Fruit fly (Drosophila melanogaster): Measurements from ENCODE around the gene Nepl11.
A peak's percentile ranks its signal among the peaks of the same experiment; 100 is the strongest.

The Nepl11 gene

dm6 chr3R:4307664-4308416 is 13.2 kb upstream of the Nepl11 start, which contains the start of gene MP1 (continued):
- no peak for TF ChIP-seq CG32006 (GFP tag; optimal IDR thresholded peaks at IDR 0.05)
- TF ChIP-seq CG7368 (GFP tag; optimal IDR thresholded peaks at IDR 0.05): no peak
- no peak for TF ChIP-seq CG16779 (tag; optimal IDR thresholded peaks at IDR 0.05)
- no peak for TF ChIP-seq CG3919 (GFP tag; optimal IDR thresholded peaks at IDR 0.05)
- TF ChIP-seq Eip78C (GFP tag): peak; percentile 77
- peak; percentile 1 for TF ChIP-seq topi (GFP tag; optimal IDR thresholded peaks at IDR 0.05)
- TF ChIP-seq CG31627 (GFP tag; optimal IDR thresholded peaks at IDR 0.05): no peak
- TF ChIP-seq Lpt (GFP tag; optimal IDR thresholded peaks at IDR 0.05): no peak
- TF ChIP-seq CG11762 (GFP tag; optimal IDR thresholded peaks at IDR 0.05; ENCODE audit: insufficient read depth): no peak
- TF ChIP-seq esn (GFP tag; optimal IDR thresholded peaks at IDR 0.05): peak; percentile 23
- no peak for TF ChIP-seq dac (GFP tag; optimal IDR thresholded peaks at IDR 0.05)
- peak; percentile 16 for TF ChIP-seq Sox14 (GFP tag; optimal IDR thresholded peaks at IDR 0.05)
- no peak for TF ChIP-seq CG10631 (GFP tag; optimal IDR thresholded peaks at IDR 0.05)

- no peak for TF ChIP-seq Ets21C (GFP tag; optimal IDR thresholded peaks at IDR 0.05)
- peak; percentile 57 for TF ChIP-seq vri (GFP tag; optimal IDR thresholded peaks at IDR 0.05)
- TF ChIP-seq svp (GFP tag): peak; percentile 64
- TF ChIP-seq Eip78C (GFP tag): peak; percentile 9
- TF ChIP-seq topi (GFP tag; optimal IDR thresholded peaks at IDR 0.05): no peak
Measured at dm6 chr3R:4301485-4301884, 6.8 kb upstream of the Nepl11 start.

dm6 chr3R:4292185-4292584 is 2.5 kb downstream of the Nepl11 start:
- TF ChIP-seq Gug (GFP tag; IDR thresholded peaks at IDR 0.05) (no peak), CG8632 (GFP tag; optimal IDR thresholded peaks at IDR 0.05) (no peak), net (GFP tag; optimal IDR thresholded peaks at IDR 0.05) (no peak), eg (GFP tag; IDR thresholded peaks at IDR 0.05) (no peak), vri (GFP tag; optimal IDR thresholded peaks at IDR 0.05) (no peak), CG11294 (GFP tag; IDR thresholded peaks at IDR 0.05) (no peak), Hr4 (GFP tag; optimal IDR thresholded peaks at IDR 0.05) (no peak), CG6163 (GFP tag; IDR thresholded peaks at IDR 0.05) (no peak), acj6 (GFP tag; optimal IDR thresholded peaks at IDR 0.05) (no peak), CG31627 (GFP tag; optimal IDR thresholded peaks at IDR 0.05) (no peak)

dm6 chr3R:4291289-4291688 is 3.4 kb downstream of the Nepl11 start:
- TF ChIP-seq eg (GFP tag; IDR thresholded peaks at IDR 0.05): no peak
- no peak for TF ChIP-seq Sox102F (GFP tag; optimal IDR thresholded peaks at IDR 0.05)
- TF ChIP-seq Blimp-1 (GFP tag; optimal IDR thresholded peaks at IDR 0.05): no peak
- TF ChIP-seq CG6808 (GFP tag; optimal IDR thresholded peaks at IDR 0.05): peak; percentile 25
- TF ChIP-seq svp (GFP tag): peak; percentile 88
- no peak for TF ChIP-seq CG34406 (GFP tag; optimal IDR thresholded peaks at IDR 0.05)
- no peak for TF ChIP-seq fd59A (GFP tag; optimal IDR thresholded peaks at IDR 0.05)
- TF ChIP-seq Eip78C (GFP tag): peak; percentile 30
- no peak for TF ChIP-seq CG6276 (GFP tag; optimal IDR thresholded peaks at IDR 0.05)
- TF ChIP-seq dac (GFP tag; optimal IDR thresholded peaks at IDR 0.05): no peak

dm6 chr3R:4284376-4284953 is 10.2 kb downstream of the Nepl11 start:
- TF ChIP-seq CG6808 (GFP tag; optimal IDR thresholded peaks at IDR 0.05): no peak
- no peak for TF ChIP-seq salr (GFP tag; optimal IDR thresholded peaks at IDR 0.05)
- TF ChIP-seq CG16779 (tag; optimal IDR thresholded peaks at IDR 0.05): no peak
- TF ChIP-seq net (GFP tag; optimal IDR thresholded peaks at IDR 0.05): no peak
- no peak for TF ChIP-seq fd85E (GFP tag; optimal IDR thresholded peaks at IDR 0.05)
- no peak for TF ChIP-seq spab (GFP tag; optimal IDR thresholded peaks at IDR 0.05)
- TF ChIP-seq Ets21C (GFP tag; optimal IDR thresholded peaks at IDR 0.05): no peak
- no peak for TF ChIP-seq CG8632 (GFP tag; optimal IDR thresholded peaks at IDR 0.05)
- no peak for TF ChIP-seq CG3032 (tag; optimal IDR thresholded peaks at IDR 0.05)
- TF ChIP-seq CG32006 (GFP tag; optimal IDR thresholded peaks at IDR 0.05): no peak
